Worm (Caenorhabditis elegans): ENCODE measurements around the gene F48E3.2.
A peak's percentile ranks its signal among the peaks of the same experiment; 100 is the strongest.

The F48E3.2 gene

ce11 chrX:7506533-7506932 lies 13.6 kb upstream of the F48E3.2 start, which contains the start of gene lgc-11:
lgc-11 (minus strand) TSS chrX:7506633.
- TF ChIP-seq nhr-10 (tag; optimal IDR thresholded peaks at IDR 0.05) (no peak), mdl-1 (tag; optimal IDR thresholded peaks at IDR 0.05) (no peak), unc-55 (GFP tag; optimal IDR thresholded peaks at IDR 0.05) (no peak), lin-13 (GFP tag; optimal IDR thresholded peaks at IDR 0.05) (no peak), elt-3 (tag; optimal IDR thresholded peaks at IDR 0.05) (no peak), nhr-12 (tag; optimal IDR thresholded peaks at IDR 0.05) (no peak), F13H6.1 (tag; optimal IDR thresholded peaks at IDR 0.05) (no peak), C34F6.9 (tag; optimal IDR thresholded peaks at IDR 0.05) (no peak)

DNA sequence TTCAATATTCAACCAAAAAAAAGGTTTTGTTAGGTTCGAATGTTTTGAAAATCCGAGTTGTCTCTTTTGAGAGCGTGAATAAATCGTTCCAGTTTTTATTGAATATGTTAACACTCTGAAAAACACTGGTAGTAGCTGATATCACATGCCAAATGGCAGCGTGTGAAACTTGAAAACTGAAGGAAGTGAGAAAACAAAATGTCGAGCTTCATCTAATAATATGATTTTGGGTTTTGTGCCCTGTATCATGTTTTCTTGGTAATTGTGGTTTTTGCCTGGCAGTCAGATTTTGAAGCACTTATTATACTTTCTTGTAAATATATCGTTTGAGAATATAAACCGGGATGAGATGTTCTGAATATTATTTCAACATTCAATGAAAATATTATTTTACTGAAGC lies 9.9 kb upstream of the F48E3.2 start, which contains the start of gene F48E3.6:
Gene F48E3.6, minus strand, starts transcription at position 101 of the 400 bp plus-strand sequence.
- TF ChIP-seq nhr-77 (tag; optimal IDR thresholded peaks at IDR 0.05) (no peak), ztf-1 (GFP tag; conservative IDR thresholded peaks at IDR 0.05) (no peak), nhr-21 (tag; optimal IDR thresholded peaks at IDR 0.05) (no peak), elt-3 (tag; optimal IDR thresholded peaks at IDR 0.05) (no peak), skn-1 (tag; optimal IDR thresholded peaks at IDR 0.05) (no peak), ceh-16 (tag; optimal IDR thresholded peaks at IDR 0.05) (no peak), nhr-11 (tag; optimal IDR thresholded peaks at IDR 0.05) (no peak)

ce11 chrX:7500970-7501369 lies 8.1 kb upstream of the F48E3.2 start, which contains the start of gene uggt-1:
uggt-1 (minus strand) TSS chrX:7500982.
- TF ChIP-seq gmeb-1 (tag; optimal IDR thresholded peaks at IDR 0.05): no peak
- peak; percentile 55 for TF ChIP-seq snpc-4 (tag; optimal IDR thresholded peaks at IDR 0.05)
- TF ChIP-seq egl-27 (tag; optimal IDR thresholded peaks at IDR 0.05): peak; percentile 86
- peak; percentile 57 to 83 for TF ChIP-seq mdl-1 (tag; optimal IDR thresholded peaks at IDR 0.05)
- no peak for TF ChIP-seq nhr-237 (tag; optimal IDR thresholded peaks at IDR 0.05)
- peak; percentile 90 for TF ChIP-seq unc-55 (GFP tag; optimal IDR thresholded peaks at IDR 0.05)
- TF ChIP-seq unc-62 (GFP tag; optimal IDR thresholded peaks at IDR 0.05): peak; percentile 52
- peak; percentile 90 for TF ChIP-seq C34F6.9 (tag; optimal IDR thresholded peaks at IDR 0.05)
- TF ChIP-seq ztf-1 (GFP tag; conservative IDR thresholded peaks at IDR 0.05): no peak
- TF ChIP-seq aly-2 (tag; optimal IDR thresholded peaks at IDR 0.05): no peak
- TF ChIP-seq zag-1 (tag; optimal IDR thresholded peaks at IDR 0.05): peak; percentile 93
- TF ChIP-seq sma-9 (GFP tag; optimal IDR thresholded peaks at IDR 0.05): peak; percentile 93
- no peak for TF ChIP-seq sma-9 (tag; optimal IDR thresholded peaks at IDR 0.05)
- peak; percentile 44 for TF ChIP-seq alr-1 (tag; optimal IDR thresholded peaks at IDR 0.05)
- TF ChIP-seq nhr-10 (tag; optimal IDR thresholded peaks at IDR 0.05): no peak
- TF ChIP-seq nhr-11 (tag; optimal IDR thresholded peaks at IDR 0.05): no peak
- no peak for TF ChIP-seq mbf-1 (tag; optimal IDR thresholded peaks at IDR 0.05)
- TF ChIP-seq ztf-4 (tag; optimal IDR thresholded peaks at IDR 0.05): peak; percentile 88
- TF ChIP-seq crh-2 (tag; optimal IDR thresholded peaks at IDR 0.05): peak; percentile 99
- TF ChIP-seq mab-5 (tag; optimal IDR thresholded peaks at IDR 0.05): peak; percentile 79
- TF ChIP-seq F13H6.1 (tag; optimal IDR thresholded peaks at IDR 0.05): peak; percentile 94
- TF ChIP-seq nhr-25 (tag; optimal IDR thresholded peaks at IDR 0.05): peak; percentile 82
- no peak for TF ChIP-seq ztf-11 (tag; optimal IDR thresholded peaks at IDR 0.05)
- TF ChIP-seq nhr-6 (tag; optimal IDR thresholded peaks at IDR 0.05): peak; percentile 82
- TF ChIP-seq elt-3 (tag; optimal IDR thresholded peaks at IDR 0.05): no peak
- peak; percentile 27 for TF ChIP-seq ceh-16 (tag; optimal IDR thresholded peaks at IDR 0.05)
- TF ChIP-seq fos-1 (tag; optimal IDR thresholded peaks at IDR 0.05): peak; percentile 94
- peak; percentile 88 for TF ChIP-seq sma-3 (GFP tag; optimal IDR thresholded peaks at IDR 0.05)
- TF ChIP-seq dmd-4 (tag; optimal IDR thresholded peaks at IDR 0.05): no peak
- no peak for TF ChIP-seq nhr-23 (tag; optimal IDR thresholded peaks at IDR 0.05)
- no peak for TF ChIP-seq peb-1 (tag; optimal IDR thresholded peaks at IDR 0.05)
- TF ChIP-seq ceh-82 (tag; optimal IDR thresholded peaks at IDR 0.05): peak; percentile 57
- peak; percentile 88 for TF ChIP-seq nhr-129 (tag; optimal IDR thresholded peaks at IDR 0.05)
- TF ChIP-seq skn-1 (tag; optimal IDR thresholded peaks at IDR 0.05): peak; percentile 69
- TF ChIP-seq unc-39 (tag; optimal IDR thresholded peaks at IDR 0.05): no peak
- no peak for TF ChIP-seq lin-39 (tag; optimal IDR thresholded peaks at IDR 0.05)
- TF ChIP-seq ZK546.5 (tag; optimal IDR thresholded peaks at IDR 0.05): no peak
- TF ChIP-seq lsy-2 (tag; optimal IDR thresholded peaks at IDR 0.05): peak; percentile 80 to 94
- TF ChIP-seq sem-4 (tag; optimal IDR thresholded peaks at IDR 0.05): peak; percentile 93
- peak; percentile 46 for TF ChIP-seq nhr-77 (tag; optimal IDR thresholded peaks at IDR 0.05)
- no peak for TF ChIP-seq nhr-12 (tag; optimal IDR thresholded peaks at IDR 0.05)
- peak; percentile 82 for TF ChIP-seq Y55F3AM.14 (GFP tag; optimal IDR thresholded peaks at IDR 0.05)
- TF ChIP-seq nhr-21 (tag; optimal IDR thresholded peaks at IDR 0.05): peak; percentile 81
- no peak for TF ChIP-seq ama-1 (optimal IDR thresholded peaks at IDR 0.05)
- TF ChIP-seq R02D3.7 (tag; optimal IDR thresholded peaks at IDR 0.05): no peak
- TF ChIP-seq elt-1 (tag; optimal IDR thresholded peaks at IDR 0.05): no peak
- peak; percentile 91 for TF ChIP-seq lin-13 (GFP tag; optimal IDR thresholded peaks at IDR 0.05)
- TF ChIP-seq blmp-1 (tag; optimal IDR thresholded peaks at IDR 0.05; ENCODE audit: insufficient read depth): no peak
- TF ChIP-seq lin-11 (tag; optimal IDR thresholded peaks at IDR 0.05): peak; percentile 97
